Worm (Caenorhabditis elegans) whole organism, midembryonic: Measurements from ENCODE around the gene ZK54.3.

Source experiments
- T22C8.4 ChIP-seq: fragments of 200-800 bp; sonication (Bioruptor generic); IDR thresholded peaks from 2 replicates; pipeline ENCODE4 v1.3.6; 2022; ENCODE audit warnings: missing genetic modification characterization, missing compliant biosample characterization
- cog-1 ChIP-seq: sonication (generic microtip); optimal IDR thresholded peaks from 2 replicates; lab custom pipeline; 2016; ENCODE audit warnings: missing genetic modification characterization, missing compliant biosample characterization
- flt-1 ChIP-seq: fragments of 200-800 bp; sonication (Bioruptor generic); IDR thresholded peaks from 2 replicates; pipeline ENCODE4 v1.3.6; 2022; ENCODE audit warnings: missing genetic modification characterization, missing compliant biosample characterization
- klf-2 ChIP-seq: fragments of 200-800 bp; sonication (Bioruptor generic); conservative IDR thresholded peaks from 2 replicates; pipeline ENCODE4 v1.3.6; 2022; ENCODE audit warnings: missing genetic modification reagents, missing genetic modification characterization, missing compliant biosample characterization
- med-1 ChIP-seq: sonication (generic microtip); optimal IDR thresholded peaks from 2 replicates; lab custom pipeline; 2017; ENCODE audit warnings: missing genetic modification characterization, mild to moderate bottlenecking, missing compliant biosample characterization, antibody characterized with exemption, missing genetic modification reagents; ENCODE audit not compliant: insufficient read depth
- ref-1 ChIP-seq: fragments of 200-800 bp; sonication (Bioruptor generic); conservative IDR thresholded peaks from 2 replicates; pipeline ENCODE4 v1.3.6; 2022; ENCODE audit warnings: missing genetic modification reagents, missing genetic modification characterization, missing compliant biosample characterization
- tab-1 ChIP-seq: fragments of 200-800 bp; sonication (Bioruptor generic); IDR thresholded peaks from 2 replicates; pipeline ENCODE4 v1.3.6; 2022; ENCODE audit warnings: missing genetic modification characterization, missing compliant biosample characterization
- ztf-23 ChIP-seq: fragments of 200-800 bp; sonication (Bioruptor generic); IDR thresholded peaks from 2 replicates; pipeline ENCODE4 v1.3.6; 2022; ENCODE audit warnings: missing genetic modification reagents, missing genetic modification characterization, missing compliant biosample characterization
- ztf-29 ChIP-seq: fragments of 200-800 bp; sonication (Bioruptor generic); IDR thresholded peaks from 2 replicates; pipeline ENCODE4 v1.3.6; 2022; ENCODE audit warnings: missing genetic modification reagents, missing genetic modification characterization, missing compliant biosample characterization

Gene ZK54.3

DNA sequence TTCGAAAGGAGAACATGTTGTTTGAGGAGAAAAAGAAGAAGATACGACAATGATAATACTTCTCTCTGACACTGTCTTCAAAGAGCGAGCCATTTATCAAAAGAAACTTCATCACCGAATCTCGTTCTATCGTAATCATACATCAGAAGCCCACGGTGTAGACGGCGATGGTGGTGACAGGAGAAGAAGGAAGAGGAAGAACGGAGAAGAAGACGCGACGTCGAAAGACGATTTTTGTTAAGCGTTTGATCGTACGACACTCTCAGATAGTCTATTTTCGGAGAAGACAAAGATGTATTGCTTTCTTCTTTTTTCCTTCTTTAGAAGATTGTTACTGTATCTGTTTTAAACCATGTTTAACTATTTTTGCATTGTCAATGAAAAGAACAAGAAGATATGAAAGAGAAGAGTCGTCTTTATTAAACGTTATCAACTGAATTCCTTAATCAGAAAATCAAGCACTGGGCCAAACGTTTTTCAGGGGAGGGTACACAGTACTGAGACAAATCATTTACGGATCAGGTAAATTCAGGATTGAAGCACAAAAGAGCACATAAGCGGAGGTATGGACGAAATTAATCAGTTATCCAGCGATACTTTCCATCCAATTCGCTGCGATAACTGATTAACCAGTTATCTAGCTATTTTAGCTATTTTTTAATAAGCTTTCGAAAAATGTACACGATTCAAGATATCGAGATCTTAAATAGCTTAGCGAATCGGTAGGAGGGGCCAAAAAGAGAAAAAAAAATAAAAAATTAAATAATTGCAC, 46.8 kb downstream of the ZK54.3 start:
- TF ChIP-seq ref-1 (GFP tag; lab: Robert Waterston, UW) (no peak), med-1 (GFP tag; lab: Kevin White, UChicago) (no peak), tab-1 (GFP tag; lab: Robert Waterston, UW) (no peak)

DNA sequence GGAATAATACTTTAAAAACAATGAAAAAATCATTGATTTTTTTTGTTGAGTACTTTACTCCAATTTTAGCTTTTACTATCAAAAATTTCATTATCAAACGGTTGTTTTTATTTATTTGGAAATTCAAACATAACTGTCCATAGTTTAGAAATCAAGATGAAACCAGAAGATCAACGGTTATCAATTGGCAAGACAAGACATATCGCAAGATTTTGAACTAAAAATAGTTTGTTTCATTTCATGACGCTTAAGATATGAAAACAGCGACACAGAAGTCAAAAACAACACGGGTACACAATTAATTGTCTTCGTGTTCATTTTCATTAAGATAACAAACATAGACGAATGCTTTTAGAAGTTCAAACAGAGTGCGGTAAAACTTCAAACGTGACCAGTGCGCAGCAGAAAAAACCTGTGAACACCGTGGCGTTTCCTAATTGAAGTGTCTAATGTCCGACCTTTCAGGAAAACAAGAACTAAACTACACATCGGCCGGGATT, 49.2 kb downstream of the ZK54.3 start:
- TF ChIP-seq T22C8.4 (GFP tag; lab: Robert Waterston, UW) (no peak), cog-1 (no peak), tab-1 (GFP tag; lab: Robert Waterston, UW) (no peak), ztf-29 (GFP tag; lab: Robert Waterston, UW) (no peak), ztf-23 (GFP tag; lab: Robert Waterston, UW) (no peak), med-1 (GFP tag; lab: Kevin White, UChicago) (no peak), ref-1 (GFP tag; lab: Robert Waterston, UW) (no peak), klf-2 (GFP tag; lab: Robert Waterston, UW) (no peak), flt-1 (GFP tag; lab: Robert Waterston, UW) (no peak)
